Fruit fly (Drosophila melanogaster): ENCODE data around the gene sno.

dm6 chrX:13227505-13228207 lies 16.2 kb upstream of the sno start:
- TF ChIP-seq insv (optimal IDR thresholded peaks at IDR 0.05) (no peak), ttk (optimal IDR thresholded peaks at IDR 0.05) (no peak), psq (optimal IDR thresholded peaks at IDR 0.05) (no peak), h (optimal IDR thresholded peaks at IDR 0.05) (no peak)

Data from Kc167 (cell line).